Worm (Caenorhabditis elegans) whole organism, L2 larva: ENCODE data around the gene Y47D7A.18.

Experiments used
- C34F6.9 ChIP-seq: fragments of 150-350 bp; optimal IDR thresholded peaks from 2 replicates; lab custom pipeline; 2014; ENCODE audit warnings: missing biosample characterization, missing genetic modification characterization
- Y55F3AM.14 ChIP-seq: fragments of 200-800 bp; sonication (Bioruptor generic); optimal IDR thresholded peaks from 2 replicates; lab custom pipeline; 2018; ENCODE audit warnings: mild to moderate bottlenecking, missing genetic modification characterization, missing compliant biosample characterization
- alr-1 ChIP-seq: fragments of 150-350 bp; optimal IDR thresholded peaks from 2 replicates; lab custom pipeline; 2014; ENCODE audit warnings: missing biosample characterization, missing genetic modification characterization
- aly-2 ChIP-seq: fragments of 150-350 bp; optimal IDR thresholded peaks from 2 replicates; lab custom pipeline; 2014; ENCODE audit warnings: missing biosample characterization, missing genetic modification characterization
- ama-1 ChIP-seq: fragments of 150-350 bp; optimal IDR thresholded peaks from 2 replicates; lab custom pipeline; 2018; ENCODE audit warnings: inconsistent platforms
- crh-2 ChIP-seq: sonication (generic microtip); optimal IDR thresholded peaks from 2 replicates; lab custom pipeline; 2017; ENCODE audit warnings: missing biosample characterization, missing genetic modification characterization
- dmd-4 ChIP-seq: sonication (generic microtip); optimal IDR thresholded peaks from 2 replicates; lab custom pipeline; 2017; ENCODE audit warnings: missing biosample characterization, missing genetic modification characterization
- egl-27 ChIP-seq: sonication (generic microtip); optimal IDR thresholded peaks from 3 replicates; lab custom pipeline; 2017; ENCODE audit warnings: missing biosample characterization, missing genetic modification reagents, missing genetic modification characterization
- elt-3 ChIP-seq: sonication (generic microtip); optimal IDR thresholded peaks from 2 replicates; lab custom pipeline; 2017; ENCODE audit warnings: missing biosample characterization, missing genetic modification characterization
- fos-1 ChIP-seq: fragments of 150-350 bp; optimal IDR thresholded peaks from 2 replicates; lab custom pipeline; 2014; ENCODE audit warnings: missing biosample characterization, missing genetic modification characterization
- gmeb-1 ChIP-seq: fragments of 150-350 bp; optimal IDR thresholded peaks from 2 replicates; lab custom pipeline; 2014; ENCODE audit warnings: missing biosample characterization, missing genetic modification characterization
- lin-11 ChIP-seq: fragments of 150-350 bp; sonication (generic microtip); optimal IDR thresholded peaks from 2 replicates; lab custom pipeline; 2014; ENCODE audit warnings: missing biosample characterization, missing genetic modification characterization, inconsistent platforms, mixed read lengths
- lin-13 ChIP-seq: fragments of 150-350 bp; optimal IDR thresholded peaks from 2 replicates; lab custom pipeline; 2014; ENCODE audit warnings: missing biosample characterization, missing genetic modification reagents, missing genetic modification characterization
- lin-39 ChIP-seq: fragments of 150-350 bp; optimal IDR thresholded peaks from 2 replicates; lab custom pipeline; 2014; ENCODE audit warnings: missing biosample characterization, missing genetic modification reagents, missing genetic modification characterization
- mab-5 ChIP-seq: fragments of 150-350 bp; optimal IDR thresholded peaks from 2 replicates; lab custom pipeline; 2014; ENCODE audit warnings: missing biosample characterization, missing genetic modification characterization
- mbf-1 ChIP-seq: sonication (generic microtip); optimal IDR thresholded peaks from 2 replicates; lab custom pipeline; 2017; ENCODE audit warnings: missing biosample characterization, missing genetic modification characterization
- nhr-10 ChIP-seq: sonication (generic microtip); optimal IDR thresholded peaks from 2 replicates; lab custom pipeline; 2017; ENCODE audit warnings: missing biosample characterization, missing genetic modification characterization
- nhr-11 ChIP-seq: fragments of 150-350 bp; optimal IDR thresholded peaks from 2 replicates; lab custom pipeline; 2014; ENCODE audit warnings: missing biosample characterization, missing genetic modification characterization
- nhr-12 ChIP-seq: fragments of 150-350 bp; optimal IDR thresholded peaks from 2 replicates; lab custom pipeline; 2014; ENCODE audit warnings: missing biosample characterization, missing genetic modification characterization
- nhr-21 ChIP-seq: fragments of 150-350 bp; optimal IDR thresholded peaks from 2 replicates; lab custom pipeline; 2014; ENCODE audit warnings: missing biosample characterization, missing genetic modification characterization
- nhr-23 ChIP-seq: fragments of 150-350 bp; optimal IDR thresholded peaks from 2 replicates; lab custom pipeline; 2014; ENCODE audit warnings: missing biosample characterization, missing genetic modification reagents, missing genetic modification characterization
- nhr-237 ChIP-seq: fragments of 150-350 bp; optimal IDR thresholded peaks from 2 replicates; lab custom pipeline; 2014; ENCODE audit warnings: missing biosample characterization, missing genetic modification characterization
- nhr-25 ChIP-seq: fragments of 150-350 bp; sonication (generic microtip); optimal IDR thresholded peaks from 3 replicates; lab custom pipeline; 2014; ENCODE audit warnings: missing biosample characterization, missing genetic modification characterization
- nhr-77 ChIP-seq: fragments of 150-350 bp; optimal IDR thresholded peaks from 2 replicates; lab custom pipeline; 2014; ENCODE audit warnings: missing biosample characterization, missing genetic modification characterization
- peb-1 ChIP-seq: fragments of 150-350 bp; optimal IDR thresholded peaks from 2 replicates; lab custom pipeline; 2014; ENCODE audit warnings: missing biosample characterization, missing genetic modification characterization
- sem-4 ChIP-seq: fragments of 150-350 bp; optimal IDR thresholded peaks from 2 replicates; lab custom pipeline; 2014; ENCODE audit warnings: missing biosample characterization, missing genetic modification reagents, missing genetic modification characterization
- skn-1 ChIP-seq: sonication (generic microtip); optimal IDR thresholded peaks from 2 replicates; lab custom pipeline; 2017; ENCODE audit warnings: missing biosample characterization, missing genetic modification characterization
- sma-3 ChIP-seq: sonication (generic microtip); optimal IDR thresholded peaks from 2 replicates; lab custom pipeline; 2016; ENCODE audit warnings: missing genetic modification reagents, missing genetic modification characterization, missing compliant biosample characterization
- sma-9 ChIP-seq, 2 experiments: fragments of 150-350 bp in 1 of 2; sonication (generic microtip) in 1 of 2; optimal IDR thresholded peaks; 2 replicates each; lab custom pipeline; 2014 to 2016; ENCODE audit warnings: missing genetic modification characterization in 2 of 2, mild to moderate bottlenecking in 1 of 2, missing biosample characterization in 1 of 2, missing compliant biosample characterization in 1 of 2, missing genetic modification reagents in 1 of 2, moderate library complexity in 1 of 2
- snpc-4 ChIP-seq: fragments of 150-350 bp; optimal IDR thresholded peaks from 2 replicates; lab custom pipeline; 2014; ENCODE audit warnings: missing biosample characterization, missing genetic modification characterization
- unc-39 ChIP-seq: fragments of 150-350 bp; optimal IDR thresholded peaks from 2 replicates; lab custom pipeline; 2014; ENCODE audit warnings: missing biosample characterization, missing genetic modification characterization
- unc-55 ChIP-seq: fragments of 150-350 bp; sonication (generic microtip); optimal IDR thresholded peaks from 3 replicates; lab custom pipeline; 2014; ENCODE audit warnings: missing biosample characterization, missing genetic modification reagents, missing genetic modification characterization
- unc-62 ChIP-seq: fragments of 150-350 bp; optimal IDR thresholded peaks from 2 replicates; lab custom pipeline; 2014; ENCODE audit warnings: missing biosample characterization, missing genetic modification reagents, missing genetic modification characterization
- ztf-1 ChIP-seq: fragments of 200-800 bp; sonication (Bioruptor generic); conservative IDR thresholded peaks from 2 replicates; pipeline ENCODE4 v1.3.6; 2022; ENCODE audit warnings: missing genetic modification characterization, missing compliant biosample characterization
- ztf-11 ChIP-seq: sonication (generic microtip); optimal IDR thresholded peaks from 2 replicates; lab custom pipeline; 2017; ENCODE audit warnings: missing biosample characterization, missing genetic modification characterization
- ztf-4 ChIP-seq: fragments of 150-350 bp; optimal IDR thresholded peaks from 2 replicates; lab custom pipeline; 2014; ENCODE audit warnings: missing biosample characterization, missing genetic modification characterization

Y47D7A.18 gene

ce11 chrV:4387916-4388315 is 28.7 kb downstream of the Y47D7A.18 start:
- TF ChIP-seq nhr-21 (tag; lab: Kevin White, UChicago) (no peak), alr-1 (no peak), nhr-23 (tag; lab: Kevin White, UChicago) (no peak), sma-9 (GFP tag; optimal IDR thresholded peaks at IDR 0.05; lab: Kevin White, UChicago) (no peak), sma-9 (tag; optimal IDR thresholded peaks at IDR 0.05; lab: Kevin White, UChicago) (no peak), Y55F3AM.14 (GFP tag; lab: Kevin White, UChicago) (no peak), ama-1 (lab: Kevin White, UChicago) (no peak), elt-3 (tag; lab: Kevin White, UChicago) (no peak), gmeb-1 (tag; lab: Kevin White, UChicago) (no peak), dmd-4 (tag; lab: Kevin White, UChicago) (no peak), peb-1 (tag; lab: Kevin White, UChicago) (no peak), sem-4 (tag; lab: Kevin White, UChicago) (no peak), ztf-4 (tag; lab: Kevin White, UChicago) (no peak), aly-2 (tag; lab: Kevin White, UChicago) (no peak)

ce11 chrV:4387402-4387801 is 29.2 kb downstream of the Y47D7A.18 start, which contains the start of gene F13A2.9:
TSS of gene F13A2.9 (minus strand) at chrV:4387502.
- TF ChIP-seq nhr-23 (tag; lab: Kevin White, UChicago): no peak
- TF ChIP-seq skn-1 (tag; lab: Kevin White, UChicago): no peak
- TF ChIP-seq nhr-10 (tag; lab: Kevin White, UChicago): no peak
- TF ChIP-seq nhr-77 (tag; lab: Kevin White, UChicago): no peak
- TF ChIP-seq C34F6.9: no peak
- no peak for TF ChIP-seq lin-39 (tag; lab: Kevin White, UChicago)
- no peak for TF ChIP-seq lin-11 (tag; lab: Kevin White, UChicago)
- TF ChIP-seq nhr-12 (tag; lab: Kevin White, UChicago): no peak
- no peak for TF ChIP-seq egl-27 (tag; lab: Kevin White, UChicago)
- TF ChIP-seq mab-5: no peak
- TF ChIP-seq ztf-11 (tag; lab: Kevin White, UChicago): no peak
- no peak for TF ChIP-seq ztf-4 (tag; lab: Kevin White, UChicago)
- no peak for TF ChIP-seq peb-1 (tag; lab: Kevin White, UChicago)

ce11 chrV:4386173-4386572 is 30.4 kb downstream of the Y47D7A.18 start, which contains the start of gene F13A2.10:
TSS of gene F13A2.10 (minus strand) at chrV:4386273.
- no peak for TF ChIP-seq ztf-1 (GFP tag; lab: Robert Waterston, UW)
- no peak for TF ChIP-seq aly-2 (tag; lab: Kevin White, UChicago)
- no peak for TF ChIP-seq egl-27 (tag; lab: Kevin White, UChicago)
- no peak for TF ChIP-seq unc-55 (GFP tag; lab: Kevin White, UChicago)
- TF ChIP-seq unc-62: no peak
- TF ChIP-seq mab-5: no peak
- TF ChIP-seq lin-11 (tag; lab: Kevin White, UChicago): no peak
- no peak for TF ChIP-seq sma-3
- no peak for TF ChIP-seq unc-39 (tag; lab: Kevin White, UChicago)
- no peak for TF ChIP-seq nhr-237 (tag; lab: Kevin White, UChicago)
- TF ChIP-seq nhr-11 (tag; lab: Kevin White, UChicago): no peak
- TF ChIP-seq nhr-10 (tag; lab: Kevin White, UChicago): no peak
- no peak for TF ChIP-seq C34F6.9
- TF ChIP-seq dmd-4 (tag; lab: Kevin White, UChicago): no peak
- TF ChIP-seq crh-2: no peak
- no peak for TF ChIP-seq Y55F3AM.14 (GFP tag; lab: Kevin White, UChicago)
- TF ChIP-seq lin-39 (tag; lab: Kevin White, UChicago): no peak
- TF ChIP-seq mbf-1 (tag; lab: Kevin White, UChicago): no peak
- no peak for TF ChIP-seq sem-4 (tag; lab: Kevin White, UChicago)
- no peak for TF ChIP-seq peb-1 (tag; lab: Kevin White, UChicago)

ce11 chrV:4384482-4384881 is 32.1 kb downstream of the Y47D7A.18 start, which contains the start of gene F13A2.2:
TSS of gene F13A2.2 (minus strand) at chrV:4384582.
- no peak for TF ChIP-seq unc-62
- TF ChIP-seq nhr-25 (tag; lab: Kevin White, UChicago): no peak
- TF ChIP-seq aly-2 (tag; lab: Kevin White, UChicago): no peak
- TF ChIP-seq lin-13 (GFP tag; lab: Kevin White, UChicago): no peak
- TF ChIP-seq nhr-23 (tag; lab: Kevin White, UChicago): no peak
- no peak for TF ChIP-seq unc-39 (tag; lab: Kevin White, UChicago)
- no peak for TF ChIP-seq fos-1
- no peak for TF ChIP-seq nhr-77 (tag; lab: Kevin White, UChicago)
- no peak for TF ChIP-seq peb-1 (tag; lab: Kevin White, UChicago)
- TF ChIP-seq snpc-4: no peak
- TF ChIP-seq, all 48 proteins: peak for 0
